Fruit fly (Drosophila melanogaster): ENCODE data around the gene Kap-alpha3.
A peak's percentile ranks its signal among the peaks of the same experiment; 100 is the strongest.

The Kap-alpha3 gene

dm6 chr3R:9573812-9574587 lies 3.5 kb downstream of the Kap-alpha3 start, which contains the start of gene CG9399 (continued):
- TF ChIP-seq nerfin-2 (GFP tag; IDR thresholded peaks at IDR 0.05; ENCODE audit: partially characterized antibody) = no peak
- peak; percentile 87 for TF ChIP-seq CG17912 (GFP tag; optimal IDR thresholded peaks at IDR 0.05)
- TF ChIP-seq Xrp1 (GFP tag; IDR thresholded peaks at IDR 0.05) = peak; percentile 99
- peak; percentile 98 for TF ChIP-seq ranshi (GFP tag; IDR thresholded peaks at IDR 0.05)
- TF ChIP-seq CG7271 (tag; optimal IDR thresholded peaks at IDR 0.05) = peak; percentile 93
- peak; percentile 95 for TF ChIP-seq CG12155 (GFP tag; optimal IDR thresholded peaks at IDR 0.05)
- peak; percentile 97 for TF ChIP-seq CG8924 (tag; optimal IDR thresholded peaks at IDR 0.05)
- TF ChIP-seq CG12299 (tag; optimal IDR thresholded peaks at IDR 0.05) = peak; percentile 95
- TF ChIP-seq CG14965 (GFP tag; optimal IDR thresholded peaks at IDR 0.05; ENCODE audit: borderline replicate concordance) = peak; percentile 55
- peak; percentile 98 for TF ChIP-seq tin (GFP tag; optimal IDR thresholded peaks at IDR 0.05)
- peak; percentile 95 for TF ChIP-seq Meics (GFP tag; optimal IDR thresholded peaks at IDR 0.05)
- TF ChIP-seq CG12236 (GFP tag; optimal IDR thresholded peaks at IDR 0.05) = peak; percentile 83
- TF ChIP-seq Gug (GFP tag; IDR thresholded peaks at IDR 0.05) = peak; percentile 98
- TF ChIP-seq CG6254 (GFP tag; optimal IDR thresholded peaks at IDR 0.05) = peak; percentile 93
- TF ChIP-seq CG10543 (GFP tag; optimal IDR thresholded peaks at IDR 0.05) = peak; percentile 90
- peak; percentile 93 for TF ChIP-seq CG12744 (GFP tag; optimal IDR thresholded peaks at IDR 0.05)
- peak; percentile 97 for TF ChIP-seq CG17361 (GFP tag; IDR thresholded peaks at IDR 0.05)
- no peak for TF ChIP-seq Lpt (GFP tag; optimal IDR thresholded peaks at IDR 0.05)
- TF ChIP-seq bbx (GFP tag; IDR thresholded peaks at IDR 0.05; ENCODE audit: partially characterized antibody) = peak; percentile 44
- peak; percentile 82 for TF ChIP-seq Side (GFP tag; optimal IDR thresholded peaks at IDR 0.05)
- TF ChIP-seq zen2 (GFP tag; IDR thresholded peaks at IDR 0.05; ENCODE audit: partially characterized antibody) = no peak
- TF ChIP-seq CG3065 (GFP tag; optimal IDR thresholded peaks at IDR 0.05) = peak; percentile 94
- TF ChIP-seq Sry-δ (GFP tag; optimal IDR thresholded peaks at IDR 0.05) = peak; percentile 73
- peak; percentile 88 for TF ChIP-seq CG8089 (GFP tag; optimal IDR thresholded peaks at IDR 0.05)
- TF ChIP-seq H2.0 (GFP tag; IDR thresholded peaks at IDR 0.05) = peak; percentile 98
- TF ChIP-seq CG4820 (GFP tag; optimal IDR thresholded peaks at IDR 0.05) = peak; percentile 96
- TF ChIP-seq Hmr (GFP tag; optimal IDR thresholded peaks at IDR 0.05) = peak; percentile 97
- TF ChIP-seq ase (GFP tag; IDR thresholded peaks at IDR 0.05) = peak; percentile 98
- peak; percentile 77 for TF ChIP-seq wek (GFP tag; optimal IDR thresholded peaks at IDR 0.05)
- peak; percentile 84 for TF ChIP-seq fd64A (GFP tag; optimal IDR thresholded peaks at IDR 0.05)
- TF ChIP-seq CG7963 (GFP tag; IDR thresholded peaks at IDR 0.05; ENCODE audit: partially characterized antibody) = no peak
- TF ChIP-seq CG13123 (GFP tag; optimal IDR thresholded peaks at IDR 0.05) = peak; percentile 95
- peak; percentile 87 for TF ChIP-seq CG8359 (GFP tag; optimal IDR thresholded peaks at IDR 0.05; ENCODE audit: borderline replicate concordance)
- peak; percentile 97 for TF ChIP-seq CG14710 (tag; optimal IDR thresholded peaks at IDR 0.05)
- peak; percentile 94 for TF ChIP-seq CG6813 (GFP tag; optimal IDR thresholded peaks at IDR 0.05)
- TF ChIP-seq BEAF-32 (GFP tag; optimal IDR thresholded peaks at IDR 0.05) = peak; percentile 73
- TF ChIP-seq lab (GFP tag; optimal IDR thresholded peaks at IDR 0.05) = peak; percentile 97
- peak; percentile 97 for TF ChIP-seq CG4404 (GFP tag; IDR thresholded peaks at IDR 0.05)
- peak; percentile 86 for TF ChIP-seq CG4360 (GFP tag; IDR thresholded peaks at IDR 0.05)
- TF ChIP-seq CG6765 (GFP tag; optimal IDR thresholded peaks at IDR 0.05) = peak; percentile 87
- TF ChIP-seq NK7.1 (GFP tag; optimal IDR thresholded peaks at IDR 0.05) = peak; percentile 68
- peak; percentile 94 for TF ChIP-seq zfh2 (GFP tag; optimal IDR thresholded peaks at IDR 0.05)
- TF ChIP-seq Trl (optimal IDR thresholded peaks at IDR 0.05) = peak in 1 of 2 experiments; percentile 85
- peak; percentile 91 for TF ChIP-seq Trl (GFP tag; optimal IDR thresholded peaks at IDR 0.05)
- peak; percentile 92 for TF ChIP-seq mam (GFP tag; optimal IDR thresholded peaks at IDR 0.05)
- peak; percentile 98 for TF ChIP-seq CG11247 (GFP tag; IDR thresholded peaks at IDR 0.05)
- TF ChIP-seq org-1 (GFP tag; optimal IDR thresholded peaks at IDR 0.05) = peak; percentile 90
- TF ChIP-seq Hr51 (GFP tag; optimal IDR thresholded peaks at IDR 0.05) = peak; percentile 96 to 98
- TF ChIP-seq Lhr (GFP tag; optimal IDR thresholded peaks at IDR 0.05) = peak; percentile 96

All from whole organism, embryonic.